Worm (Caenorhabditis elegans): ENCODE data around the gene cyk-7.

Gene cyk-7

ce11 chrIII:7814159-7815055 is 19.2 kb upstream of the cyk-7 start, which contains the start of gene egl-5:
TSS of gene egl-5 (plus strand) at chrIII:7814374.
- TF ChIP-seq ceh-44 (GFP tag; IDR thresholded peaks at IDR 0.05) (no peak), nhr-6 (tag; optimal IDR thresholded peaks at IDR 0.05) (peak; percentile 100), ceh-20 (GFP tag; IDR thresholded peaks at IDR 0.05) (no peak), fos-1 (tag; optimal IDR thresholded peaks at IDR 0.05) (no peak), nhr-48 (tag; optimal IDR thresholded peaks at IDR 0.05) (no peak)

DNA sequence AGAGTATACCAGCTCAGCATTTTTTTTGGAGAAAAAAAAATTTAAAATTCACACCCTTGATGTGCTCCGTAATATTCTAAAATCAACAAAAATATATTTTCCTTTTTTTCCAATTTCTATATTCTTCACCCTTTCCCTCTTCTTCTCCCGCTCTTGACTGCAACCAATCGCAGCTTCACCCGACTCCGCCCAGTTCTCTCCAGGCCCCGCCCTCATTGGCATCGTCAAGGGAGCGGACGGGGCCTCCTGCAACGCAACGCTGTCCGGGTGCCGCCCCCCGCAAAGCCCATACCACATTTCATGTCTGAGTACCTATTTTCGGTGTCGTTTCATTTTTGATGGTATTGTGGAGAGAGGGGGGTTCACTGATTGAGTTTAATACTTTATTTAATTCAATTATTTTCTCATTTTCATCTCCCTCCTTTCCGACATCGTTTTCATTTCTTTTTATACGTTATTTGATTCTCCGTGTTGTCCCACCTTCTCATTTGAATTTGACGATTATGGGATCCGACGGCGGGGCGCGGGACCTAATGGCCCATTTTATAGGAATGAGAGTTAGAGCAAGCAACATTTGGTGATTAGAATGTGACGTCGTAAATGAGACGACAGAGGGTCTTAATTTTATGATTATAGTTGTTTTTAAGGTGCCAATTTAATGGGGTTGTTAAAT is 17.1 kb upstream of the cyk-7 start:
- TF ChIP-seq ceh-32 (tag; optimal IDR thresholded peaks at IDR 0.05; ENCODE audit: poor library complexity): no peak
- peak; percentile 91 for TF ChIP-seq set-16 (GFP tag; IDR thresholded peaks at IDR 0.05)
- TF ChIP-seq duxl-1 (tag; optimal IDR thresholded peaks at IDR 0.05; ENCODE audit: poor library complexity): peak; percentile 62
- no peak for TF ChIP-seq ZK337.2 (GFP tag; IDR thresholded peaks at IDR 0.05)
- TF ChIP-seq lin-13 (GFP tag; optimal IDR thresholded peaks at IDR 0.05): no peak
- TF ChIP-seq aha-1 (tag): no peak
- peak in 1 of 2 experiments; percentile 12 for TF ChIP-seq unc-62 (GFP tag; optimal IDR thresholded peaks at IDR 0.05 in 1 of 2)
- TF ChIP-seq unc-62 (tag; optimal IDR thresholded peaks at IDR 0.05): no peak
- TF ChIP-seq nhr-6 (tag; optimal IDR thresholded peaks at IDR 0.05): no peak

- TF ChIP-seq sdz-12 (GFP tag; optimal IDR thresholded peaks at IDR 0.05) (no peak), dmd-8 (GFP tag; IDR thresholded peaks at IDR 0.05) (no peak), ztf-11 (tag; optimal IDR thresholded peaks at IDR 0.05) (no peak), pqm-1 (tag; optimal IDR thresholded peaks at IDR 0.05) (no peak), ama-1 (optimal IDR thresholded peaks at IDR 0.05) (no peak), daf-8 (GFP tag; IDR thresholded peaks at IDR 0.05) (no peak), F10B5.3 (tag; optimal IDR thresholded peaks at IDR 0.05) (no peak), nhr-76 (tag; optimal IDR thresholded peaks at IDR 0.05) (no peak), T26A8.4 (GFP tag; IDR thresholded peaks at IDR 0.05) (no peak), mxl-3 (GFP tag; optimal IDR thresholded peaks at IDR 0.05) (no peak), Y48G9A.11 (GFP tag; IDR thresholded peaks at IDR 0.05) (no peak), aha-1 (tag) (no peak), hlh-11 (tag; optimal IDR thresholded peaks at IDR 0.05) (no peak), snpc-4 (tag; optimal IDR thresholded peaks at IDR 0.05) (no peak), dmd-9 (GFP tag; IDR thresholded peaks at IDR 0.05) (no peak)
These were observed 13.8 kb upstream of the cyk-7 start for ce11 chrIII:7809033-7809432.

DNA sequence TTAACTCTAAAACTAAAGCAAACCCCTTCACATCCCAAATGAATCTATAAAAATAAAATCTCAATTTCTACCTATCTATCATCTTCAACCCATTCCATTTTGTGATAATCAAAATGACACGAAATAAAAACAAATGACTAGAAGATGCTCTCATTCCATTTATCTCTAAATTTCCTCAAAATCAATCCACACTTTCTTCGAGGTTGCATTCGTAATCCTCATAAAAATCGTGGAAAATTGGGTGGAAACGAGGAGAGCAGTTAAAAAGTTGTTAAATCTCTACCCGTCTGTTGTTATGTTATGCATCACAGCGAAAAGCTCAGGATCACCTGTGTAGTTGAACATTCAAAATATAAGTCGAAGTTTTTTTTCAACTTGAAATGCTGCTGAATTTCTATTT is 11.7 kb upstream of the cyk-7 start:
- no peak for TF ChIP-seq R02D3.7 (tag; optimal IDR thresholded peaks at IDR 0.05)
- no peak for TF ChIP-seq zip-2 (tag; optimal IDR thresholded peaks at IDR 0.05)

DNA sequence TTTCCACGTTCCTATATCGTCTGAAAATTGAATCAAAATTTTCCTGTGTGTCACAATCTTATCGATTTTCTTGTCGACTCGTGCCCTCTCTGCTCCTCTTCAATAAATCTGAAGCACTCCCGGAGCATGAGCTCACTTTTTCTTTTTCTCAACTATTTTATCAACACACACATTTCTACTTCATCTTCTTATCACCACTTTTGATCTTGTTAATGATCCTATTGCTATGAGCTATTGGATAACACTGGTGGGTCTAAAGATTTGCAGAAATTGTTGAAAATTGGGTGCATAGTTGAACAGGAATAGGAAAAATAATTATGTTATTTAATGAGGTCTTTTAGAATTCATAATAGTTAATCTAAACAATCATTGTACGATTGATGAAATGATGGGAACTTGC is 10.0 kb upstream of the cyk-7 start:
- no peak for TF ChIP-seq nhr-42 (GFP tag; IDR thresholded peaks at IDR 0.05)
- TF ChIP-seq ceh-62 (tag; optimal IDR thresholded peaks at IDR 0.05): no peak
- TF ChIP-seq attf-4 (tag; optimal IDR thresholded peaks at IDR 0.05): no peak
- no peak for TF ChIP-seq daf-12 (tag; optimal IDR thresholded peaks at IDR 0.05)
- TF ChIP-seq Y105C5A.15 (GFP tag; IDR thresholded peaks at IDR 0.05): no peak
- TF ChIP-seq mes-2 (tag; optimal IDR thresholded peaks at IDR 0.05; ENCODE audit: poor library complexity, severe bottlenecking): no peak
- no peak for TF ChIP-seq F10B5.3 (tag; optimal IDR thresholded peaks at IDR 0.05)
- TF ChIP-seq hif-1 (tag; optimal IDR thresholded peaks at IDR 0.05): no peak

Measured in whole organism, L4 larva.